Worm (Caenorhabditis elegans) whole organism, L3 larva: Measurements from ENCODE around the gene R05H11.1.

Experiments
- ama-1 ChIP-seq: fragments of 150-350 bp; optimal IDR thresholded peaks from 2 replicates; lab custom pipeline; 2018
- ceh-16 ChIP-seq: sonication (generic microtip); optimal IDR thresholded peaks from 2 replicates; lab custom pipeline; 2017; ENCODE audit warnings: missing biosample characterization, missing genetic modification characterization

- TF ChIP-seq ceh-16 (tag; lab: Kevin White, UChicago): no peak
- TF ChIP-seq ama-1 (lab: Kevin White, UChicago): no peak
Measured at ce11 chrIII:6831312-6831711, 35.9 kb downstream of the R05H11.1 start.
